Worm (Caenorhabditis elegans): ENCODE measurements around the gene F35A5.2.

ce11 chrX:3828598-3829204 is 23.8 kb downstream of the F35A5.2 start:
- no peak for TF ChIP-seq hnd-1 (tag; optimal IDR thresholded peaks at IDR 0.05)
- TF ChIP-seq tra-4 (tag; optimal IDR thresholded peaks at IDR 0.05) = no peak
- TF ChIP-seq ceh-36 (tag; optimal IDR thresholded peaks at IDR 0.05) = no peak
- TF ChIP-seq ama-1 (optimal IDR thresholded peaks at IDR 0.05) = no peak
- TF ChIP-seq ets-7 (tag; optimal IDR thresholded peaks at IDR 0.05) = no peak
- no peak for TF ChIP-seq ceh-13 (GFP tag; optimal IDR thresholded peaks at IDR 0.05)
- TF ChIP-seq scrt-1 (GFP tag; IDR thresholded peaks at IDR 0.05) = no peak
- no peak for TF ChIP-seq aly-1 (tag; optimal IDR thresholded peaks at IDR 0.05)
- no peak for TF ChIP-seq flt-1 (GFP tag; IDR thresholded peaks at IDR 0.05)
- TF ChIP-seq B0310.2 (tag; optimal IDR thresholded peaks at IDR 0.05) = no peak
- TF ChIP-seq hmg-4 (GFP tag; optimal IDR thresholded peaks at IDR 0.05) = no peak

All from whole organism, early embryonic.